Fruit fly (Drosophila melanogaster) whole organism, embryonic: ENCODE results near the gene Lgr1.

Experiments used
- Atf6 ChIP-seq: fragments of 200-800 bp; sonication (Bioruptor generic); IDR thresholded peaks from 2 replicates; pipeline ENCODE4 v1.3.6; 2022; ENCODE audit warnings: missing biosample characterization, missing genetic modification characterization
- B-H2 ChIP-seq: fragments of 200-800 bp; sonication (Bioruptor generic); optimal IDR thresholded peaks from 2 replicates; lab custom pipeline; 2018; ENCODE audit warnings: missing biosample characterization, mild to moderate bottlenecking, missing genetic modification characterization
- CG11247 ChIP-seq: fragments of 200-800 bp; sonication (Bioruptor generic); IDR thresholded peaks from 2 replicates; pipeline ENCODE4 v1.3.6; 2022; ENCODE audit warnings: missing biosample characterization, missing genetic modification characterization
- CG11560 ChIP-seq: fragments of 200-800 bp; sonication (Bioruptor generic); IDR thresholded peaks from 3 replicates; pipeline ENCODE4 v1.3.6; 2022; ENCODE audit warnings: missing biosample characterization, missing genetic modification characterization
- CG11723 ChIP-seq: fragments of 200-800 bp; sonication (Bioruptor generic); optimal IDR thresholded peaks from 2 replicates; lab custom pipeline; 2017; ENCODE audit warnings: missing biosample characterization, mild to moderate bottlenecking, missing genetic modification characterization
- CG12299 ChIP-seq: fragments of 200-800 bp; sonication (Bioruptor generic); optimal IDR thresholded peaks from 2 replicates; lab custom pipeline; 2018; ENCODE audit warnings: missing biosample characterization, mild to moderate bottlenecking, missing genetic modification characterization
- CG12744 ChIP-seq: fragments of 200-800 bp; sonication (Bioruptor generic); optimal IDR thresholded peaks from 2 replicates; lab custom pipeline; 2016; ENCODE audit warnings: missing biosample characterization, missing genetic modification characterization
- CG14014 ChIP-seq: fragments of 200-800 bp; sonication (Bioruptor generic); IDR thresholded peaks from 2 replicates; pipeline ENCODE4 v1.3.6; 2022; ENCODE audit warnings: missing biosample characterization, missing genetic modification characterization
- CG14667 ChIP-seq: fragments of 200-800 bp; sonication (Bioruptor generic); IDR thresholded peaks from 2 replicates; pipeline ENCODE4 v1.3.6; 2022; ENCODE audit warnings: missing biosample characterization, missing genetic modification characterization
- CG14710 ChIP-seq: fragments of 200-800 bp; sonication (Bioruptor generic); optimal IDR thresholded peaks from 3 replicates; lab custom pipeline; 2019; ENCODE audit warnings: missing biosample characterization, mild to moderate bottlenecking, missing genetic modification characterization, moderate library complexity
- CG15514 ChIP-seq: fragments of 200-800 bp; sonication (Bioruptor generic); optimal IDR thresholded peaks from 3 replicates; lab custom pipeline; 2017; ENCODE audit warnings: missing biosample characterization, missing genetic modification characterization, mild to moderate bottlenecking, moderate library complexity, missing genetic modification reagents
- CG17829 ChIP-seq: fragments of 200-800 bp; optimal IDR thresholded peaks from 2 replicates; lab custom pipeline; 2019; ENCODE audit warnings: missing biosample characterization, mild to moderate bottlenecking, missing genetic modification characterization, moderate library complexity
- CG18599 ChIP-seq: fragments of 200-800 bp; sonication (Bioruptor generic); optimal IDR thresholded peaks from 3 replicates; lab custom pipeline; 2017; ENCODE audit warnings: missing biosample characterization, missing genetic modification characterization, mild to moderate bottlenecking, moderate library complexity, missing genetic modification reagents
- CG18764 ChIP-seq: fragments of 200-800 bp; sonication (Bioruptor generic); optimal IDR thresholded peaks from 3 replicates; lab custom pipeline; 2016; ENCODE audit warnings: missing biosample characterization, missing genetic modification characterization
- CG3065 ChIP-seq: fragments of 200-800 bp; sonication (Bioruptor generic); optimal IDR thresholded peaks from 2 replicates; lab custom pipeline; 2016; ENCODE audit warnings: missing biosample characterization, missing genetic modification characterization
- CG33213 ChIP-seq: fragments of 200-800 bp; sonication (Bioruptor generic); optimal IDR thresholded peaks from 3 replicates; lab custom pipeline; 2016; ENCODE audit warnings: missing biosample characterization, missing genetic modification characterization
- CG34224 ChIP-seq: fragments of 200-800 bp; sonication (Bioruptor generic); IDR thresholded peaks from 3 replicates; pipeline ENCODE4 v1.3.6; 2022; ENCODE audit warnings: missing biosample characterization, missing genetic modification characterization; ENCODE audit not compliant: partially characterized antibody
- CG5180 ChIP-seq: fragments of 200-800 bp; sonication (Bioruptor generic); optimal IDR thresholded peaks from 3 replicates; lab custom pipeline; 2017; ENCODE audit warnings: missing biosample characterization, missing genetic modification characterization, mild to moderate bottlenecking, moderate library complexity, missing genetic modification reagents
- CG5953 ChIP-seq: fragments of 200-800 bp; sonication (Bioruptor generic); IDR thresholded peaks from 2 replicates; pipeline ENCODE4 v1.3.6; 2022; ENCODE audit warnings: missing biosample characterization, missing genetic modification characterization
- D19A ChIP-seq: fragments of 200-800 bp; optimal IDR thresholded peaks from 3 replicates; lab custom pipeline; 2019; ENCODE audit warnings: missing biosample characterization, mild to moderate bottlenecking, missing genetic modification characterization, moderate library complexity
- Dfd ChIP-seq, 2 experiments: fragments of >200 bp; optimal IDR thresholded peaks; 2 replicates each; lab custom pipeline; 2017; ENCODE audit warnings: missing biosample characterization in 2 of 2, missing genetic modification characterization in 2 of 2
- Dll ChIP-seq: fragments of 200-800 bp; sonication (Bioruptor generic); IDR thresholded peaks from 4 replicates; pipeline ENCODE4 v1.3.6; 2022; ENCODE audit warnings: missing biosample characterization, missing genetic modification characterization; ENCODE audit not compliant: partially characterized antibody
- Fer3 ChIP-seq: fragments of 200-800 bp; sonication (Bioruptor generic); optimal IDR thresholded peaks from 2 replicates; lab custom pipeline; 2018; ENCODE audit warnings: missing biosample characterization, mild to moderate bottlenecking, missing genetic modification characterization, moderate library complexity
- HLH54F ChIP-seq: fragments of 200-800 bp; sonication (Bioruptor generic); optimal IDR thresholded peaks from 3 replicates; lab custom pipeline; 2016; ENCODE audit warnings: missing biosample characterization, missing genetic modification characterization
- Hand ChIP-seq: fragments of 200-800 bp; sonication (Bioruptor generic); optimal IDR thresholded peaks from 2 replicates; lab custom pipeline; 2017; ENCODE audit warnings: mild to moderate bottlenecking, missing biosample characterization, missing genetic modification reagents, missing genetic modification characterization
- Mad ChIP-seq: fragments of 200-800 bp; sonication (Bioruptor generic); optimal IDR thresholded peaks from 2 replicates; lab custom pipeline; 2016; ENCODE audit warnings: missing biosample characterization, missing genetic modification characterization
- Mrtf ChIP-seq: fragments of 200-800 bp; sonication (Bioruptor generic); IDR thresholded peaks from 3 replicates; pipeline ENCODE4 v1.3.6; 2022; ENCODE audit warnings: missing biosample characterization, missing genetic modification characterization
- Pdp1 ChIP-seq, 2 experiments: fragments of 200-800 bp; sonication (Bioruptor generic); optimal IDR thresholded peaks; 3 replicates each; lab custom pipeline; 2016; ENCODE audit warnings: missing biosample characterization in 2 of 2, missing genetic modification characterization in 2 of 2, mild to moderate bottlenecking in 1 of 2, moderate library complexity in 1 of 2
- Side ChIP-seq: fragments of 200-800 bp; sonication (Bioruptor generic); optimal IDR thresholded peaks from 2 replicates; lab custom pipeline; 2016; ENCODE audit warnings: missing biosample characterization, missing genetic modification characterization
- Taf1 ChIP-seq: fragments of 200-800 bp; sonication (Bioruptor generic); IDR thresholded peaks from 2 replicates; pipeline ENCODE4 v1.3.6; 2022; ENCODE audit warnings: missing biosample characterization, missing genetic modification characterization
- Vsx1 ChIP-seq: fragments of 200-800 bp; sonication (Bioruptor generic); optimal IDR thresholded peaks from 2 replicates; lab custom pipeline; 2017; ENCODE audit warnings: missing biosample characterization, mild to moderate bottlenecking, missing genetic modification characterization, missing genetic modification reagents
- amos ChIP-seq: fragments of 200-800 bp; sonication (Bioruptor generic); IDR thresholded peaks from 2 replicates; pipeline ENCODE4 v1.3.6; 2022; ENCODE audit warnings: missing biosample characterization, missing genetic modification characterization; ENCODE audit not compliant: partially characterized antibody
- ara ChIP-seq: fragments of 200-800 bp; sonication (Bioruptor generic); IDR thresholded peaks from 2 replicates; pipeline ENCODE4 v1.3.6; 2022; ENCODE audit warnings: missing biosample characterization, missing genetic modification characterization
- bowl ChIP-seq: fragments of 200-800 bp; sonication (Bioruptor generic); IDR thresholded peaks from 2 replicates; pipeline ENCODE4 v1.3.6; 2022; ENCODE audit warnings: missing biosample characterization, missing genetic modification characterization
- btn ChIP-seq: fragments of 200-800 bp; sonication (Bioruptor generic); optimal IDR thresholded peaks from 2 replicates; lab custom pipeline; 2016; ENCODE audit warnings: missing biosample characterization, missing genetic modification characterization
- cad ChIP-seq: fragments of >200 bp; optimal IDR thresholded peaks from 2 replicates; lab custom pipeline; 2017; ENCODE audit warnings: missing biosample characterization, missing genetic modification characterization
- chn ChIP-seq: fragments of 200-800 bp; sonication (Bioruptor generic); optimal IDR thresholded peaks from 2 replicates; lab custom pipeline; 2016; ENCODE audit warnings: missing biosample characterization, missing genetic modification characterization
- exex ChIP-seq: fragments of 200-800 bp; sonication (Bioruptor generic); optimal IDR thresholded peaks from 4 replicates; lab custom pipeline; 2018; ENCODE audit warnings: missing biosample characterization, mild to moderate bottlenecking, missing genetic modification characterization, moderate library complexity
- fd102C ChIP-seq: fragments of 200-800 bp; sonication (Bioruptor generic); optimal IDR thresholded peaks from 2 replicates; lab custom pipeline; 2018; ENCODE audit warnings: missing biosample characterization, mild to moderate bottlenecking, missing genetic modification characterization, moderate library complexity
- gt ChIP-seq: fragments of 200-800 bp; sonication (Bioruptor generic); IDR thresholded peaks from 2 replicates; pipeline ENCODE4 v1.3.6; 2022; ENCODE audit warnings: missing biosample characterization, missing genetic modification characterization
- hbn ChIP-seq: fragments of 200-800 bp; sonication (Bioruptor generic); IDR thresholded peaks from 2 replicates; pipeline ENCODE4 v1.3.6; 2022; ENCODE audit warnings: missing biosample characterization, missing genetic modification characterization; ENCODE audit not compliant: partially characterized antibody
- inv ChIP-seq: fragments of 200-800 bp; sonication (Bioruptor generic); IDR thresholded peaks from 2 replicates; pipeline ENCODE4 v1.3.6; 2022; ENCODE audit warnings: missing biosample characterization, missing genetic modification characterization; ENCODE audit not compliant: partially characterized antibody
- knrl ChIP-seq: fragments of 200-800 bp; sonication (Bioruptor generic); IDR thresholded peaks from 3 replicates; pipeline ENCODE4 v1.3.6; 2022; ENCODE audit warnings: missing biosample characterization, missing genetic modification characterization; ENCODE audit not compliant: partially characterized antibody
- maf-S ChIP-seq: fragments of 200-800 bp; sonication (Bioruptor generic); optimal IDR thresholded peaks from 2 replicates; lab custom pipeline; 2016; ENCODE audit warnings: missing biosample characterization, missing genetic modification characterization
- odd ChIP-seq: fragments of 200-800 bp; sonication (Bioruptor generic); optimal IDR thresholded peaks from 2 replicates; lab custom pipeline; 2017; ENCODE audit warnings: missing biosample characterization, mild to moderate bottlenecking, missing genetic modification characterization
- row ChIP-seq: fragments of 200-800 bp; sonication (Bioruptor generic); IDR thresholded peaks from 3 replicates; pipeline ENCODE4 v1.3.6; 2022; ENCODE audit warnings: missing biosample characterization, missing genetic modification characterization
- sens ChIP-seq: fragments of 200-800 bp; sonication (Bioruptor generic); peaks from one replicate; lab custom pipeline; 2016; ENCODE audit warnings: missing biosample characterization, missing genetic modification characterization
- sima ChIP-seq: fragments of 200-800 bp; sonication (Bioruptor generic); optimal IDR thresholded peaks from 2 replicates; lab custom pipeline; 2016; ENCODE audit warnings: missing biosample characterization, missing genetic modification characterization
- tap ChIP-seq: fragments of 200-800 bp; optimal IDR thresholded peaks from 3 replicates; lab custom pipeline; 2019; ENCODE audit warnings: missing biosample characterization, mild to moderate bottlenecking, missing genetic modification characterization, moderate library complexity
- ttk ChIP-seq: fragments of 200-800 bp; sonication (Bioruptor generic); IDR thresholded peaks from 2 replicates; pipeline ENCODE4 v2.1.2; 2022; ENCODE audit warnings: missing biosample characterization, missing genetic modification characterization
- vfl ChIP-seq: fragments of 200-800 bp; sonication (Bioruptor generic); optimal IDR thresholded peaks from 2 replicates; lab custom pipeline; 2016; ENCODE audit warnings: missing biosample characterization, missing genetic modification characterization
- wdn ChIP-seq: fragments of 200-800 bp; sonication (Bioruptor generic); IDR thresholded peaks from 2 replicates; pipeline ENCODE4 v1.3.6; 2022; ENCODE audit warnings: missing biosample characterization, missing genetic modification characterization

The Lgr1 gene

DNA sequence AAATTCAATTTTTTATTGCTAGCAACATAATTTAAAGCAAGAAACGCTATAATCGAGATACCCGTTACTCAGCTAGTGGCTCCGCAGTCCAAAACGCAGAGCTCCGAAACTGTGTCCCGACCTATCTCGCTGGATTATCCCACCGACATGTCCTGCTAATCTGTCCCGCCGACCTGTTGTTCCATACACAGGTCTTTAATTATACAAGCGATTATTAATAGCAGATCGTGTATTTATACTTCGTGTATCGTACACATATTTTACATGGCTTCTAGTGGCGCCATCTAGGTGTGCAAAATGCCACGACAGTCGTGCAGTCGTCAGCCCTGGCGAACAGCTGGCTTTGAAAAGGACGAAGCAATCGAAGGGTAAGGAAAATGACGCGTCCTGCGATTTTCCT, 7.7 kb downstream of the Lgr1 start, which contains the start of gene CG14321 (continued):
- TF ChIP-seq CG15514 (GFP tag; lab: Kevin White, UChicago) (no peak), CG14014 (GFP tag; lab: Robert Waterston, UW) (no peak), knrl (GFP tag; lab: Robert Waterston, UW) (peak; percentile 55), ttk (GFP tag; lab: Robert Waterston, UW) (no peak), wdn (GFP tag; lab: Robert Waterston, UW) (no peak), Atf6 (GFP tag; lab: Robert Waterston, UW) (no peak), hbn (GFP tag; lab: Robert Waterston, UW) (no peak), sima (GFP tag; lab: Kevin White, UChicago) (no peak), Vsx1 (GFP tag; lab: Kevin White, UChicago) (no peak), btn (GFP tag; lab: Kevin White, UChicago) (no peak), D19A (tag; lab: Kevin White, UChicago) (no peak), Hand (GFP tag; lab: Kevin White, UChicago) (no peak), Mrtf (GFP tag; lab: Robert Waterston, UW) (no peak; the same call in 2 of the 3 replicates), CG5180 (GFP tag; lab: Kevin White, UChicago) (no peak), fd102C (no peak), odd (GFP tag; lab: Kevin White, UChicago) (no peak), CG33213 (GFP tag; lab: Kevin White, UChicago) (no peak), HLH54F (GFP tag; lab: Kevin White, UChicago) (no peak), CG14710 (peak; percentile 22), CG14667 (GFP tag; lab: Robert Waterston, UW) (no peak), CG34224 (GFP tag; lab: Robert Waterston, UW) (peak; percentile 18; the same call in 1 of the 3 replicates), Pdp1 (GFP tag; optimal IDR thresholded peaks at IDR 0.05; lab: Kevin White, UChicago) (no peak), Fer3 (tag; lab: Kevin White, UChicago) (no peak), tap (no peak), B-H2 (GFP tag; lab: Kevin White, UChicago) (no peak), exex (tag; lab: Kevin White, UChicago) (no peak), CG17829 (tag; lab: Kevin White, UChicago) (no peak), gt (GFP tag; lab: Robert Waterston, UW) (no peak), CG5953 (GFP tag; lab: Robert Waterston, UW) (no peak), CG11723 (GFP tag; lab: Kevin White, UChicago) (no peak), sens (no peak), row (no peak), CG12299 (tag; lab: Kevin White, UChicago) (no peak), Dfd (GFP tag; optimal IDR thresholded peaks at IDR 0.05; lab: Kevin White, UChicago) (no peak), ara (GFP tag; lab: Robert Waterston, UW) (no peak), bowl (GFP tag; lab: Robert Waterston, UW) (no peak), vfl (no peak), CG12744 (no peak), CG18764 (GFP tag; lab: Kevin White, UChicago) (no peak), cad (GFP tag; lab: Kevin White, UChicago) (no peak), Taf1 (GFP tag; lab: Robert Waterston, UW) (no peak), CG11247 (GFP tag; lab: Robert Waterston, UW) (no peak), Dll (GFP tag; lab: Robert Waterston, UW) (peak; percentile 55; the same call in 2 of the 4 replicates), Side (GFP tag; lab: Kevin White, UChicago) (no peak), maf-S (GFP tag; lab: Kevin White, UChicago) (no peak), CG18599 (no peak), CG11560 (no peak), Mad (GFP tag; lab: Kevin White, UChicago) (no peak), chn (GFP tag; lab: Kevin White, UChicago) (no peak), amos (GFP tag; lab: Robert Waterston, UW) (peak; percentile 74), inv (peak; percentile 36; the same call in 1 of the 2 replicates), CG3065 (no peak)
